Fruit fly (Drosophila melanogaster): Measurements from ENCODE around the gene nmd.
A peak's percentile ranks its signal among the peaks of the same experiment; 100 is the strongest.

nmd gene

DNA sequence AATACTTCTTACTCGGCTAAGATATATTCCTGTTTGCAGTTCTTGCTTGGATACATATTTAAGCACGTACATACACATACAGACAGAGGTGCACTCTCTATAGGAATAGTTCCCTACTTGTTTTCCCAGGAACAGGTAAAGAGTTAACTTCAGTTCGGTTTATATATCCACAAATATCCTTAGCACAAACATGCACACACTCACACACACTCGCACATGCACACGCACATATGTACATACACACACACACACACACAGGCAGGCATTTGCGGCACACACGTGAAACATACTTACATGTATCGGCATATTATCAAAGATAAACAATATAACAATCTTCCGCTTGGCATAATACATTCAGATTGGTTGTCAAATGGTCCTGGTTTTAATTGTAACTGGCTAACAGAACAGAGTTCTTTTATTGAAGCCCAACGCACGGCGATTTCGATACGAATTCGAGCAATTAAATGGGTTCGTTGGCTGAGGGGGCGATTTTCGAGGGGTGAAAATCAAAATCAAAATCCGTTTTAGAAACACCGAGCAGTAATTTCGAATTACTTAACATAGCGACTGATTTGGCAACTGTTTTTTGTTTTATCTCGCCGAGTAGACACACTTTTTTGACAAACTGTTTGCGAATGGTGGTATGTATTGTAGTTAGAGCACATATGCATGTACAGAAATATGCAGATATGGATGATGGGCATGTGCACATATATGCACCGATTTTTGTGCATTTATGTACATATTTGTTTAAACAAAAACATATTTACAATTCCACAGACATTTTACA lies 43.6 kb downstream of the nmd start:
- TF ChIP-seq cg (GFP tag; optimal IDR thresholded peaks at IDR 0.05) (peak; percentile 91), her (GFP tag; optimal IDR thresholded peaks at IDR 0.05) (no peak), Nf-YC (tag; optimal IDR thresholded peaks at IDR 0.05) (no peak), zf30C (GFP tag; optimal IDR thresholded peaks at IDR 0.05) (no peak), Atf6 (GFP tag; IDR thresholded peaks at IDR 0.05) (no peak), lab (GFP tag; optimal IDR thresholded peaks at IDR 0.05) (no peak), pita (GFP tag; optimal IDR thresholded peaks at IDR 0.05) (no peak), pan (optimal IDR thresholded peaks at IDR 0.05) (no peak), pan (GFP tag; optimal IDR thresholded peaks at IDR 0.05 in 1 of 2, IDR thresholded peaks at IDR 0.05 in 1 of 2) (peak in 1 of 2 experiments; percentile 48), lov (optimal IDR thresholded peaks at IDR 0.05) (peak; percentile 80), lov (GFP tag; IDR thresholded peaks at IDR 0.05) (no peak), tio (GFP tag; optimal IDR thresholded peaks at IDR 0.05) (no peak), CG10543 (GFP tag; optimal IDR thresholded peaks at IDR 0.05) (no peak), NC2α (GFP tag; optimal IDR thresholded peaks at IDR 0.05) (no peak), shn (GFP tag; optimal IDR thresholded peaks at IDR 0.05) (no peak), CG11093 (GFP tag; IDR thresholded peaks at IDR 0.05) (no peak), lola (GFP tag; optimal IDR thresholded peaks at IDR 0.05) (peak in 1 of 3 experiments; percentile 44), Kr (GFP tag; optimal IDR thresholded peaks at IDR 0.05) (peak; percentile 68), CG2712 (tag; optimal IDR thresholded peaks at IDR 0.05) (no peak), H2.0 (GFP tag; IDR thresholded peaks at IDR 0.05) (no peak), eve (GFP tag; optimal IDR thresholded peaks at IDR 0.05) (peak in 1 of 2 experiments; percentile 36), sens (GFP tag) (peak; percentile 49), CG8388 (GFP tag; optimal IDR thresholded peaks at IDR 0.05) (peak; percentile 99), Elba2 (GFP tag; optimal IDR thresholded peaks at IDR 0.05) (no peak), CG2875 (GFP tag; optimal IDR thresholded peaks at IDR 0.05) (no peak), zfh1 (GFP tag; IDR thresholded peaks at IDR 0.05) (peak; percentile 13; the same call in 1 of the 3 replicates), CG15479 (GFP tag; optimal IDR thresholded peaks at IDR 0.05) (peak; percentile 47), mam (GFP tag; optimal IDR thresholded peaks at IDR 0.05) (no peak), prd (optimal IDR thresholded peaks at IDR 0.05) (no peak), prd (GFP tag; IDR thresholded peaks at IDR 0.05) (no peak), dpn (GFP tag; optimal IDR thresholded peaks at IDR 0.05) (no peak), CG8281 (tag; optimal IDR thresholded peaks at IDR 0.05) (no peak), jumu (GFP tag; optimal IDR thresholded peaks at IDR 0.05) (no peak), Bgb (GFP tag; IDR thresholded peaks at IDR 0.05; ENCODE audit: partially characterized antibody) (no peak), CG12659 (GFP tag; optimal IDR thresholded peaks at IDR 0.05) (no peak), Drgx (GFP tag; IDR thresholded peaks at IDR 0.05) (0 out of 2 replicates have a peak, but pooled peaks have one; percentile 27)

- peak; percentile 26; the same call in 1 of the 2 replicates for TF ChIP-seq Scr (GFP tag; IDR thresholded peaks at IDR 0.05; ENCODE audit: partially characterized antibody)
- no peak for TF ChIP-seq repo (GFP tag; optimal IDR thresholded peaks at IDR 0.05)
- no peak for TF ChIP-seq CG4424 (GFP tag; optimal IDR thresholded peaks at IDR 0.05)
- TF ChIP-seq nerfin-1 (tag; optimal IDR thresholded peaks at IDR 0.05), result peak; percentile 11
- no peak for TF ChIP-seq CG17912 (GFP tag; optimal IDR thresholded peaks at IDR 0.05)
- TF ChIP-seq zfh1 (GFP tag; IDR thresholded peaks at IDR 0.05), result no peak
- no peak for TF ChIP-seq Mrtf (GFP tag; IDR thresholded peaks at IDR 0.05)
- TF ChIP-seq Lpt (GFP tag; optimal IDR thresholded peaks at IDR 0.05), result no peak
- TF ChIP-seq sob (GFP tag; IDR thresholded peaks at IDR 0.05), result no peak
- no peak for TF ChIP-seq cwo (GFP tag; optimal IDR thresholded peaks at IDR 0.05)
- no peak for TF ChIP-seq amos (GFP tag; IDR thresholded peaks at IDR 0.05; ENCODE audit: partially characterized antibody)
- no peak for TF ChIP-seq Bdp1 (GFP tag; optimal IDR thresholded peaks at IDR 0.05)
- TF ChIP-seq pum (GFP tag; optimal IDR thresholded peaks at IDR 0.05), result no peak
- no peak for TF ChIP-seq CG3847 (GFP tag; IDR thresholded peaks at IDR 0.05)
- peak; percentile 26 for TF ChIP-seq phol (tag; optimal IDR thresholded peaks at IDR 0.05)
- no peak for TF ChIP-seq ash1 (GFP tag; optimal IDR thresholded peaks at IDR 0.05)
- no peak for TF ChIP-seq CG2875 (GFP tag; optimal IDR thresholded peaks at IDR 0.05)
- no peak for TF ChIP-seq Hsf (GFP tag; optimal IDR thresholded peaks at IDR 0.05)
These were observed 48.0 kb downstream of the nmd start, which contains the start of gene CG5676 for dm6 chr2L:10255725-10256158. Gene CG5676, minus strand, starts transcription at chr2L:10255891.
